Fruit fly (Drosophila melanogaster) whole organism, embryonic: ENCODE data around the gene CG16736.

Experiments
- CG18011 ChIP-seq: fragments of 200-800 bp; sonication (Bioruptor generic); optimal IDR thresholded peaks from 2 replicates; lab custom pipeline; 2017; ENCODE audit warnings: missing biosample characterization, missing genetic modification characterization, mild to moderate bottlenecking, moderate library complexity, missing genotype
- nmo ChIP-seq: fragments of 200-800 bp; sonication (Bioruptor generic); optimal IDR thresholded peaks from 2 replicates; lab custom pipeline; 2018; ENCODE audit warnings: missing biosample characterization, mild to moderate bottlenecking, missing genetic modification characterization, moderate library complexity

DNA sequence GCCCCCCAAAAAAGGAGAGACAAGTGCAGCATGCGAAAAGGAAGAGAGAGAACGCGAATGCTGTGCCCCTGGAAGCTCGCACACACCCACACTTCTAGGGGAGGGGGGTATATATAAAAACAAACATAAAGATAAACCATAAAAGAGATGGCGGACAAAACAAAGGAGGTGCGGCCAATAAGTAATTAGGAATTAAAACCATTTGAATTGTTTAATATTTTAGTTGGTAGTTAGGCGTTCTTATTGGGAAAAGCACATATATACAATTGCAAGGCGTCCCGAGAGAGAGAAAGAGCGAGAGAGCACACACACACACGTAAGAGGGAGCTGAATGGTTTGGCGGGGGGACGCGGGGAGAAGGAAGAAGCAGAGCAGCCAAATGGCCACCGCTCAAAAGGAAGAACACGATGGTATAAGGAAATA, 21.4 kb downstream of the CG16736 start:
- TF ChIP-seq CG18011 (GFP tag; lab: Kevin White, UChicago) (no peak), nmo (no peak)
